Worm (Caenorhabditis elegans): Measurements from ENCODE around the gene rhgf-2.

- no peak for TF ChIP-seq ceh-44 (GFP tag; IDR thresholded peaks at IDR 0.05)
- no peak for TF ChIP-seq hif-1 (tag; optimal IDR thresholded peaks at IDR 0.05)
- TF ChIP-seq php-3 (GFP tag; IDR thresholded peaks at IDR 0.05) = no peak
- no peak for TF ChIP-seq ama-1 (optimal IDR thresholded peaks at IDR 0.05)
- TF ChIP-seq nhr-28 (tag; optimal IDR thresholded peaks at IDR 0.05) = no peak
- no peak for TF ChIP-seq ces-1 (GFP tag; optimal IDR thresholded peaks at IDR 0.05)
- no peak for TF ChIP-seq snpc-4 (tag; optimal IDR thresholded peaks at IDR 0.05)
- TF ChIP-seq unc-39 (tag; optimal IDR thresholded peaks at IDR 0.05) = no peak
- no peak for TF ChIP-seq unc-62 (GFP tag; optimal IDR thresholded peaks at IDR 0.05 in 1 of 2)
- TF ChIP-seq unc-62 (tag; optimal IDR thresholded peaks at IDR 0.05) = no peak
- TF ChIP-seq lsy-2 (tag; optimal IDR thresholded peaks at IDR 0.05) = no peak
- TF ChIP-seq F49E8.2 (tag; optimal IDR thresholded peaks at IDR 0.05; ENCODE audit: borderline replicate concordance) = no peak
- no peak for TF ChIP-seq ZK546.5 (tag; optimal IDR thresholded peaks at IDR 0.05)
Observed at ce11 chrII:4173398-4173797, 72.8 kb downstream of the rhgf-2 start, which contains the start of gene R03H10.6.
